Worm (Caenorhabditis elegans) whole organism, L4/young adult: ENCODE results near the gene mai-1.

Source experiments
- W03F9.2 ChIP-seq: fragments of 150-350 bp; optimal IDR thresholded peaks from 2 replicates; lab custom pipeline; 2014; ENCODE audit warnings: missing biosample characterization, missing genetic modification characterization
- dao-5 ChIP-seq: sonication (generic microtip); optimal IDR thresholded peaks from 2 replicates; lab custom pipeline; 2016; ENCODE audit warnings: missing genotype, missing genetic modification characterization, moderate library complexity, missing compliant biosample characterization
- him-1 ChIP-seq: sonication (generic microtip); optimal IDR thresholded peaks from 2 replicates; lab custom pipeline; 2016; ENCODE audit warnings: missing genotype, missing genetic modification reagents, missing genetic modification characterization, missing compliant biosample characterization

The mai-1 gene

DNA sequence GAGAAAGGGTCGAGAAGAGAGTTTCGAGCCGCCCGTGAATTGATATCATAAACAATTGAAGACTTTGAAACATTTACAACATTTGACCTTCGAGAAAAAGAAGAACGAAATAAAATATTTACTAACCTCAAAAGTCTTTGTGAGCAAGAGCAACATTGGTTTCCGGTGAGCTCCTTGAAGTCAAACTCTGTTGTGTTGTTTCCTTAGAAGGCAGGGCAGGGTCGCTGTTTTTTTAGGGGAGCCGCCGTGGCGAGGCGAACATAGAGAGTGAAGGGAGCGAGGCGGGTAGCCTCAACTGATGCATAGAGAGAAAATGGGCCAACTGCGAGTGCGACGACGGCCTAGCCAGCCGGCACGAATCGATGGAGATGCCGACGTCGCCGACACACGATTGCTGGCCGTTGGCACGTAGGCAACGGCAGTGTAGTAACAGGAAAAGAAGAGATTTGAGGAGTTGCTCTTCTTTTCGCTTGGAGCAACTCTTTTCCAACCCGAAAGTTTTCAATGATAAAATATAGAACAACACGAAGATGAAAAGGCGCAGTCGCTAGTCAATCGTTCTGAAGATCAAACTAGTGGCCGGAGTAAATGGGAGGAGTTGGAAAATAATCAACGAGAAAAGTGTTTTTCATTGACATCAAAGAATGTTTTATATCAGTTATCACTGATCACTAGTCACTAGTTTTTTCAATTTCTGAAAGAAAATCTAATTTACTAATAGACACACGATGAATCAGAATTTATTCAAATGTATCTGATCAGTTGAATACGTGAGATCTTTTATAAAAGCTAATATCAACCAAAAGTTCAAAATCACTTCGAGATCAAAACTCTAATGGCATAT lies at the start of gene mai-1:
Gene mai-1, minus strand, starts transcription at position 557 of the 844 bp plus-strand sequence.
- TF ChIP-seq him-1: peak; percentile 85
- TF ChIP-seq W03F9.2 (tag; lab: Kevin White, UChicago): no peak
- peak; percentile 42 for TF ChIP-seq dao-5

DNA sequence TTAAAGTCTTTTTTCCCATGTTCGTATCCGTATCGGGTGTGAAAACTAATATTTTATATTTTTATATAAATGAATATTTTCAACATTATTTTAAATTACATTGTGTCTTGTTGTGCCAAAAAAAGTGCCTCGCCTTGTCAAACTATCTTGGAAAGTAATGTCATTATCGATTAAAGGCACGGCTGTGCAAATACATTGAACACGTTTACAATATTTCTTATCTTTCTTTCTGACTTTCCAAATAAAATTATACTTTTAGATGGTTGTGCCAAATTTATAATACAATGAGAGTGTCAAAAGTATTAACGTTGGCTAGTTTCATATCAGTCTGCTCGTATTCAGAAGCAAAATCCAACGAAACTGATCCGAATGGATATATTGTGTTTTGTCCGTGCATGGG lies 49.2 kb upstream of the mai-1 start, which contains the start of gene pfut-1:
Gene pfut-1, plus strand, starts transcription at position 258 of the 400 bp plus-strand sequence.
- TF ChIP-seq W03F9.2 (tag; lab: Kevin White, UChicago) (no peak), dao-5 (no peak), him-1 (no peak)

DNA sequence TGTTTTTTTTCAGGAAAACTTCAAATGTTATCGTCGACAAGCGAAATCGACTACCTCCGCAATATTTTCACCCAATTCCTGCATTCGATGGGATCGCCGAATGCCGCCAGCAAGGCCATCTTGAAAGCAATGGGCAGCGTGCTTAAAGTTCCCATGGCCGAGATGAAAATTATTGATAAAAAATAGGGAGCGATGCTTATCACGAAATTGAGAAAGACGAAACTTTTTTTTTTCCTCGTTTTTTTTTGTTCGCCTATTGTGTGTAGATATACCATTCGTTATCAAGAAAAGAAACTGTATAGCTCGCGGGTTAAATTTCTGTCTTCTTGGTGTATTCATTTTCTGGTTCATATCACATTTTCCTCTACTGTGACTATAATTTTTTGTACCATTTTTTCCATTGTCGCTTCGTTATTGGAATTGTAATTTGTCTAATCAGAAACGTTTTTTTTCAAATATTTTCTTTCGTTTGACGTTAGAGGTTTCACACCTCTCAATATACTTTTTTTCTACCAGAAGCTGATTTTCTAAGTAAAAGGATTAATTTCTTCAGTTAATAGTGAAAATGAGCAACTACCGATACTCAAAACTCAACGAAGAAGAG lies 47.7 kb upstream of the mai-1 start, which contains the start of gene syx-6:
Gene syx-6, plus strand, starts transcription at position 554 of the 604 bp plus-strand sequence.
- TF ChIP-seq dao-5 (no peak), W03F9.2 (tag; lab: Kevin White, UChicago) (no peak), him-1 (no peak)

DNA sequence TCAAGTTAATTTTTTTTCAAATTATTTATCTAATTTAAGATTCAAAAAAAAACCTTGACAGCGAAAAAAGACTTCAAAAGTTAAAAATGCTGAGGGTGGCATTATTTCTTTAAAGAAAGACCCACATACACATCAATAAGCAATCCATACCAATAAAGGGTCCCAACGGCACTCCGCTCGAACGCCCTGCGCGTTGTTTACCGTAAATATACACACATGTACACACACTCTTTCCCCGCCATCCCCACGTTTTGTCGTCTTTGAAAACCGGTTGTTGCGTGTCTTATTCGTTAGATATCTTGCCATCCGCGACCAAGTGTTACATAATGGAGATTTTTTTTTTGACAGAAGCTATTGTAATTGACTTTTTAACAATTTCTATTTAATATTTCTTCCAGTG lies 43.2 kb upstream of the mai-1 start, which contains the start of gene gcc-1:
Gene gcc-1, plus strand, starts transcription at position 399 of the 400 bp plus-strand sequence.
- TF ChIP-seq him-1 (no peak), dao-5 (no peak), W03F9.2 (tag; lab: Kevin White, UChicago) (no peak)

DNA sequence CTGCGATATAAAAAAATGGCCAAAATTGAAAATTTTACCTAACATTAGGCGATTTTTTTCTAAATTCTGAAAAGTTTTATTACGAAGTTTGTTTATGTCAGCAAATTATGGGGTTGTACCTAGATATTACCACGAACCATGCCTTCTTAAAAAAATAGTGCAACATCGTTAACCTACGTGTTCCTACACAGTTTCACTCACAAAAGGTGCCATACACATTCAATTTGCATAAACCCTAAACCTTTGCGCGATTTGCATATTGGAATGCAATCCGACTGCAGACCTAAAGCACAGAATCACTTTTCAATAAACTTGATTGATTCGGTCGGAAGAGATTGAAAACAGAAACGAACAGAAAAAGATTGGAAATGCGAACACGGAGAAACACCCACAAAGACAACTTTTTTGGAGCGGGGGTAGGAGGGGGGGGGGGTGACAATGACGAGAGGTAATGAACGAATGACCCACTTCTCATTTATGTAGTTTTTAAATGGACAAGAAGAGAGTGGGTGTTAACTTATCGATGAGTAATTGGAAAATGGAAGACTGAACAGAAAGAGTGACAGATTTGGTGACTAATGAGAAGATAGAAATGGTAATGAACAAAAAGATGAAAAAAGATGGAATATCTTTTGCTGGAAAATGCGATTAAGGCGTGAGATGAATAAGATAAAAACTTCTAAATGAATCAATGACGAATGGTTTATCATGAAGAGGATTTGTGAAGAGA lies 39.8 kb upstream of the mai-1 start:
- TF ChIP-seq him-1: no peak
- TF ChIP-seq W03F9.2 (tag; lab: Kevin White, UChicago): no peak
- TF ChIP-seq dao-5: no peak

DNA sequence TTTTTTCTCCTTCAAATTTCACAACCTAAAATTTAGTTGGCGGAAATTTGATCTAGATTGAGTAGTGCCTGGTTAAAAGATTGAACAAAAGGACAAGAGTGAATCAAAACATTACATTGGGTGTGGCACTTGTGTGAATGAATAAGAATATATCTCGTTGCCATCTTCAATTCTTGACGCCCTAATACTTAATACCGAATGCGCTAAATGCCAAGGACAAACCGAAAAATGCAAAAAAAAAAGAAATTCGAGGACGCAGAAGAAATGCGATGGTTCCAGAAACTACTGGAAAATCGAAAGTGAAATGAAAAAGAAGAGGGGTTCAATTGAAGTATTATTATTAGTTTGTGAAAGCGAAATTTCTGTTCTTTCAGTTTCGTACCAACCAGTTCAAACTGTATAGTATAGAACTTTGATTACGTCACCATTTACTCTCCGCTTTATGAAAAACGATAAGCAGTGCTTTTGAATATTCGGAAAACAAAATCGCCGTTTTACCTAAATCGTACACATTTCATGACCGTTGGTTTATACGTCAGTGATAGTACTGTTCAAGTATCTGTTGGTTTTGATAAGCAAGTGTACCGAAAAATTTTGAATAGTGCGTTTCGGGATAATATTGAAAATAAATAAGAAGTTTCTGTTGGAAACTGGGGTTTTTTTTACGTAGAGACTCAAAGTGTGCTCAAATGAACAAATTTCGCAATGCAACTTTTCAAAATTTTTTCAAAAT lies 38.9 kb upstream of the mai-1 start:
- TF ChIP-seq him-1 (no peak), W03F9.2 (tag; lab: Kevin White, UChicago) (no peak)

DNA sequence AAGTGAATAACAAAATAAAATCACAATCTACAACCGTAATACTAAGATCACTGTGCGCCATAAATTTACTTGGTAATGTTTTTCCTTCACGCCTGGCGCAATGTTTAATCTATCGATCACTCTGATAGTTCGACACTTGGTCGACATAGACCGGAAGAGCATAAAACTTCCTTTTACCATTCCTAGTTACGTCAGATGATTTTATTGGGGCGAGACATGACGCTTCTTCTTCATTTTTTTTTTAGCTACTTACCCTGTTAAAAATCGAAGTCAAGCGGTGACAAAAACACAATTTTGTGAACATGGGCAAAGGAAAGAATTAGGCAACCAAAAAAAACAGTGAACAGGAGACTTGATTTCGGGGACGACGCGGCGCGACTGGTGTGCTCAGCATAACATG lies 38.2 kb upstream of the mai-1 start:
- TF ChIP-seq dao-5: no peak
- TF ChIP-seq him-1: no peak
- no peak for TF ChIP-seq W03F9.2 (tag; lab: Kevin White, UChicago)

DNA sequence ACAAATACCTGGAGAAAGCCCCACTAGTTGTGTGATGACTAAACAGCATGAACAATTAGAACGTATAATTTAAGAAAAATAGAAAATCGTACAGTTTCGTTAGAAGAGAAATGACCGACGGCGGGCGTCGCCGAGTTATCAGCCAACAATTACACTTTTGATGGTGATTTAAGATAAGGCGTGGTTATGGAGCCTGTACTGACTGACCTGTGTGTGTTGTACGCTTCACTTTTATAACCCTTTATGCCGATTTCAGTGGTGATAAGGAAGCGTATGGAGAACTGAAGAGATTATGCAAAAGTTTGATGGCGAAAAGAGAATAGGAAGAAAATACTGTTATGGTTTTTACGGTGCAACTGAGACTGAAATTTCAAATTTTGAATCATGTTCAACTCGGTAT lies 36.7 kb upstream of the mai-1 start:
- TF ChIP-seq dao-5: no peak
- TF ChIP-seq W03F9.2 (tag; lab: Kevin White, UChicago): no peak

DNA sequence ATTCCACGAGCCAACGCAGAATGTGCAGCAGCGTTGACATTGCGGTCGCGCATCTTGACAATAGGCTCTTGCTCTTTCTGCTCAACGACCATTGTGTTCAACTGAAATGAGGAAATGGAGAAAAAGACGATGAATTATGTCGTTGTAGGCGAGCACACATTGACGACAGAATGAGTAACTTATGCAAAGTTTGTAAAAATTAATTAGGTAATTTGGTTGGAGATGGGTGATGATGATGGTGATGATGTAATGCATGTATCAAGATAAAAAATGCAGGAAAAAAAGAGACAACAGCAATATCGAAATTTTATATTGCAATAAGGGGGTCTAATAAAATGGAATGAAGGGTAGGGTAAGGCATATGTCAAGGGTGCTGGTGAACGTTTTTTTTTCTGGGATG lies 36.0 kb upstream of the mai-1 start, which contains the start of gene bbln-1:
Gene bbln-1, minus strand, starts transcription at position 101 of the 400 bp plus-strand sequence.
- TF ChIP-seq dao-5 (no peak), W03F9.2 (tag; lab: Kevin White, UChicago) (no peak), him-1 (no peak)

DNA sequence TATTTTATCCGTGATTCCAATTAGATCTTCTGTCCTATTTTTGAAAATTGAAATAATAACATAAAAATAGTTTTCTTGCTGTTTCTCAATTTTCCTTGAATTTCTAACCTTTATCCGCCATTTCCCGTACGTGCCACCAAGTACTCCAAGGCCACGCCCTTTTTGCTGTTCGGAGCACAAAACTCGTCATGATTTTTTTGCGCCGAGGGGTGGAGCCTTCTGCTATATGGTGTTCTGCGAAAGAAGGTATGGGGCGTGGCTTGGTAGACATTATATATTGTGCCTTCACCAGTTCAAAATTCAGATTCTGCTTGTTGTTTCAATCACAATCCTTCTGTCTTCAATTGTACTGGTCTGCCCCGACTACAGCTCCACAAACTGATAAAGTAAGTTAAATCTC lies 28.9 kb upstream of the mai-1 start, which contains the start of gene C15C7.4:
Gene C15C7.4, plus strand, starts transcription at position 301 of the 400 bp plus-strand sequence.
- TF ChIP-seq W03F9.2 (tag; lab: Kevin White, UChicago) (no peak), him-1 (no peak), dao-5 (no peak)

DNA sequence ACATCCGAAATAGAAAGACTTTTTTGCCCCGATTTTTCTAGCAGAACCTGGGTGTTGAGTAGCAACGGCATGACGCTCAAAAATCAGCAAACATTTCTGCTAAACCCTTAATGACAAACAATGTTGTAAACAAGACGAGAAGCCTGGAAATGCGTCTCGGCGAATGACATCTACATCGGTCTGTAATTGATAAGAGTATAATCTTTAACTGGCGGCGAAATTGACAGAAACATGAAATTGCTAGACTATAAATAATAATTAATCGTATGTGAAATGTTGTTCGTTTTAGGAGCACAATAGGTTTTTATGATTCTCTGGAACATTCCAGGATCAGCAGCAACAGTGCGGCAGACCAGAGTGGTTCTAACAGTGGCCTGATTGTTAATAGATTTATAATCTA lies 25.3 kb upstream of the mai-1 start:
- no peak for TF ChIP-seq W03F9.2 (tag; lab: Kevin White, UChicago)
- no peak for TF ChIP-seq him-1
- TF ChIP-seq dao-5: no peak

DNA sequence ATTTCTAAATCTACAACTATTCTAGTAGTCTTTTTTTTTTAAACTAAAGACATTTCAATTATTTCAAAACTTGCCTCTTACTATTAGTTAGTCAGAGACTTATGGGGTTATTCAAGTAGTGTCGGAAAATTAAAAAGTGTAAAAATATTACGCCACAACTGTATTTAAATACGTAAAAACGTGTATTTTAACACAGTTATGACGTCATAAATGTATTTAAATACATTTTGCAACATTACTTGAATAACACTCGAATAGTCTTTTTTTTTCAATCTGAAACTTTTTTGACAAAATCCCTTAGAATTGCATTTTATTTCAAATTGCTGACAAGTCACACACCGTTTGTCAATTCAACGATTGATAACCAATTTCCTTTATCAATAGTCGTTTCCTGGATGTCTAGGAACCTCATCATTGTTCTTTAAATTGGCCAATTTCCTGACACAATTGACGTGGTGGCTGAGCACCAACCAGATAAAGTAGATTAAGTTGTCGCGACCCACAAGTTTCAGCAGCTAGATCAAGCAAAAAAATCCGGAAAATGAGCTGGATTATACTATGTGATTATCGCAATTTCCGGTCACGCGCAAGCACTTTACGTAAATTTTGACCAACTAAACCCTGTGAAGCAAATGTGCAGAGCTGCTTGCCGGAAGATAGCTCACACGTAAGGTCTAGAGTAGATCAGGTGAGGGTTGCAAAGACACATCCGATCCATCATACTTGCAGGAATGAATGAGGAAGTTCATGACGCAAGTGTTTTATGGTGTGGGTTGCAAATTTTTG lies 23.3 kb upstream of the mai-1 start:
- TF ChIP-seq dao-5 (no peak), him-1 (no peak), W03F9.2 (tag; lab: Kevin White, UChicago) (no peak)

DNA sequence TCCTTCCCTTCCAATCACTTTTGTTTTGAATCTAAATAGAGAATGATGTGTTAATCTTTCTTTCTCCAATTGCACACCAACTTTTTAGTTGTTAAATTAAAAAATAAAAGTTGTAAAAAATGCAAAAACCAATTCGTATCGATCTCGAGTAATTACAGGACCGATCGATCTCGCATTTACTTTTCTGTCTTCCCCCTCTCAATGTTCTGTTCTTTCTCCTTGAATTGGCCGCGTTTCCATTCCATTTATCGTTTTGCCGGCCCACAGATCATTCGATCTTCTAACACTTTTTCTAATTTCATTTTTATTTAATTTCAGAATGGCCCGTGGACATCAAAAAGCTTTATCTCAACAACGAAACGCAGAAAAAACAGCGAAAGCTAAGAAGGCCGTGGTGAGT lies 18.8 kb upstream of the mai-1 start, which contains the start of gene K10B3.1:
Gene K10B3.1, plus strand, starts transcription at position 301 of the 400 bp plus-strand sequence.
- TF ChIP-seq W03F9.2 (tag; lab: Kevin White, UChicago): no peak
- no peak for TF ChIP-seq him-1
- no peak for TF ChIP-seq dao-5
